Worm (Caenorhabditis elegans) whole organism, L1 larva: ENCODE measurements around the gene F19F10.11.

Experiments used
- F16B12.6 ChIP-seq: fragments of 150-350 bp; optimal IDR thresholded peaks from 2 replicates; lab custom pipeline; 2014; ENCODE audit warnings: missing biosample characterization, missing genetic modification characterization
- Y116A8C.19 ChIP-seq: sonication (generic microtip); optimal IDR thresholded peaks from 2 replicates; lab custom pipeline; 2016; ENCODE audit warnings: missing compliant biosample characterization, missing genetic modification characterization, borderline replicate concordance
- aha-1 ChIP-seq: fragments of 150-350 bp; optimal IDR thresholded peaks from 2 replicates; lab custom pipeline; 2014; ENCODE audit warnings: missing biosample characterization, missing genetic modification characterization
- aly-2 ChIP-seq: fragments of 150-350 bp; optimal IDR thresholded peaks from 2 replicates; lab custom pipeline; 2014; ENCODE audit warnings: missing biosample characterization, missing genetic modification characterization
- ama-1 ChIP-seq: fragments of 150-350 bp; optimal IDR thresholded peaks from 2 replicates; lab custom pipeline; 2014
- blmp-1 ChIP-seq: fragments of 150-350 bp; optimal IDR thresholded peaks from 2 replicates; lab custom pipeline; 2014; ENCODE audit warnings: missing biosample characterization, missing genetic modification characterization
- ceh-8 ChIP-seq: fragments of 200-800 bp; sonication (Bioruptor generic); optimal IDR thresholded peaks from 2 replicates; lab custom pipeline; 2018; ENCODE audit warnings: mild to moderate bottlenecking, missing genetic modification characterization, moderate library complexity, missing compliant biosample characterization
- ceh-82 ChIP-seq, 3 experiments: fragments of 150-350 bp in 1 of 3; sonication (generic microtip) in 2 of 3; optimal IDR thresholded peaks; 2 replicates each; lab custom pipeline; 2014 to 2017; ENCODE audit warnings: missing biosample characterization in 3 of 3, missing genetic modification characterization in 3 of 3
- ceh-88 ChIP-seq: fragments of 200-800 bp; sonication (Bioruptor generic); IDR thresholded peaks from 2 replicates; pipeline ENCODE4 v1.3.6; 2022; ENCODE audit warnings: missing genetic modification characterization, missing compliant biosample characterization
- dpl-1 ChIP-seq, 3 experiments: fragments of 150-350 bp in 2 of 3; sonication (generic microtip) in 1 of 3; optimal IDR thresholded peaks; 2 replicates each; lab custom pipeline; 2014 to 2017; ENCODE audit warnings: missing biosample characterization in 3 of 3, missing genetic modification characterization in 3 of 3, missing genetic modification reagents in 3 of 3
- dsc-1 ChIP-seq: sonication (generic microtip); optimal IDR thresholded peaks from 2 replicates; lab custom pipeline; 2016; ENCODE audit warnings: mild to moderate bottlenecking, missing genetic modification characterization, missing compliant biosample characterization
- efl-1 ChIP-seq, 4 experiments: fragments of 150-350 bp; optimal IDR thresholded peaks in 3 of 4; peaks in 1 of 4; 1 replicate in 1 of 4; 2 replicates in 3 of 4; lab custom pipeline; 2014; ENCODE audit warnings: missing biosample characterization in 2 of 4, missing genetic modification characterization in 2 of 4, missing genetic modification reagents in 2 of 4
- efl-3 ChIP-seq: fragments of 200-800 bp; sonication (Bioruptor generic); optimal IDR thresholded peaks from 2 replicates; lab custom pipeline; 2018; ENCODE audit warnings: mild to moderate bottlenecking, missing genetic modification characterization, missing compliant biosample characterization
- elt-2 ChIP-seq: sonication (generic microtip); optimal IDR thresholded peaks from 2 replicates; lab custom pipeline; 2016; ENCODE audit warnings: missing genetic modification characterization, mild to moderate bottlenecking, inconsistent platforms, missing compliant biosample characterization, missing genetic modification reagents
- elt-3 ChIP-seq, 6 experiments: fragments of 150-350 bp in 1 of 6; sonication (generic microtip); optimal IDR thresholded peaks; 2 replicates each; lab custom pipeline; 2017 to 2018; ENCODE audit warnings: missing biosample characterization in 6 of 6, missing genetic modification characterization in 6 of 6, inconsistent platforms in 1 of 6
- ets-5 ChIP-seq: fragments of 200-800 bp; sonication (Bioruptor generic); IDR thresholded peaks from 2 replicates; pipeline ENCODE4 v1.3.6; 2022; ENCODE audit warnings: missing genetic modification characterization, missing compliant biosample characterization
- fkh-10 ChIP-seq: sonication (generic microtip); optimal IDR thresholded peaks from 2 replicates; lab custom pipeline; 2017; ENCODE audit warnings: missing biosample characterization, missing genetic modification reagents, missing genetic modification characterization
- fkh-8 ChIP-seq: sonication (generic microtip); optimal IDR thresholded peaks from 2 replicates; lab custom pipeline; 2016; ENCODE audit warnings: mild to moderate bottlenecking, missing genetic modification characterization, missing compliant biosample characterization
- fos-1 ChIP-seq: fragments of 150-350 bp; optimal IDR thresholded peaks from 2 replicates; lab custom pipeline; 2014; ENCODE audit warnings: missing biosample characterization, missing genetic modification characterization
- hlh-17 ChIP-seq: fragments of 200-800 bp; sonication (Bioruptor generic); optimal IDR thresholded peaks from 2 replicates; lab custom pipeline; 2018; ENCODE audit warnings: missing genetic modification characterization, mild to moderate bottlenecking, missing compliant biosample characterization, moderate library complexity, borderline replicate concordance
- hpl-2 ChIP-seq: fragments of 150-350 bp; optimal IDR thresholded peaks from 2 replicates; lab custom pipeline; 2014; ENCODE audit warnings: missing biosample characterization, missing genetic modification reagents, missing genetic modification characterization
- irx-1 ChIP-seq: sonication (generic microtip); optimal IDR thresholded peaks from 2 replicates; lab custom pipeline; 2016; ENCODE audit warnings: missing genetic modification characterization, missing compliant biosample characterization
- isw-1 ChIP-seq: fragments of 200-800 bp; sonication (Bioruptor generic); IDR thresholded peaks from 2 replicates; pipeline ENCODE4 v1.3.6; 2022; ENCODE audit warnings: missing genetic modification characterization, missing compliant biosample characterization
- jun-1 ChIP-seq: fragments of 150-350 bp; optimal IDR thresholded peaks from 2 replicates; lab custom pipeline; 2014; ENCODE audit warnings: missing biosample characterization, missing genetic modification reagents, missing genetic modification characterization
- lin-13 ChIP-seq: fragments of 150-350 bp; optimal IDR thresholded peaks from 2 replicates; lab custom pipeline; 2014; ENCODE audit warnings: missing biosample characterization, missing genetic modification reagents, missing genetic modification characterization
- lin-14 ChIP-seq: fragments of 200-800 bp; sonication (Bioruptor generic); optimal IDR thresholded peaks from 2 replicates; lab custom pipeline; 2018; ENCODE audit warnings: mild to moderate bottlenecking, missing genetic modification characterization, moderate library complexity, missing compliant biosample characterization
- lin-35 ChIP-seq, 2 experiments: fragments of 150-350 bp; optimal IDR thresholded peaks; 2 replicates each; lab custom pipeline; 2014; ENCODE audit warnings: missing biosample characterization in 2 of 2, missing genetic modification characterization in 2 of 2, missing genetic modification reagents in 2 of 2
- lir-3 ChIP-seq: sonication (generic microtip); optimal IDR thresholded peaks from 2 replicates; lab custom pipeline; 2016; ENCODE audit warnings: mild to moderate bottlenecking, missing genetic modification characterization, moderate library complexity, missing compliant biosample characterization; ENCODE audit not compliant: poor library complexity
- lsy-2 ChIP-seq, 2 experiments: fragments of 150-350 bp; optimal IDR thresholded peaks; 2 replicates each; lab custom pipeline; 2014; ENCODE audit warnings: missing biosample characterization in 2 of 2, missing genetic modification characterization in 2 of 2
- mab-9 ChIP-seq: fragments of 200-800 bp; sonication (Bioruptor generic); IDR thresholded peaks from 2 replicates; pipeline ENCODE4 v1.3.6; 2022; ENCODE audit warnings: missing genetic modification reagents, missing genetic modification characterization, missing compliant biosample characterization
- mdl-1 ChIP-seq, 2 experiments: fragments of 150-350 bp; optimal IDR thresholded peaks; 2 replicates each; lab custom pipeline; 2014 to 2017; ENCODE audit warnings: missing biosample characterization in 2 of 2, missing genetic modification characterization in 2 of 2, inconsistent platforms in 1 of 2
- mep-1 ChIP-seq: fragments of 150-350 bp; optimal IDR thresholded peaks from 2 replicates; lab custom pipeline; 2014; ENCODE audit warnings: missing biosample characterization, missing genetic modification characterization
- nhr-11 ChIP-seq: fragments of 150-350 bp; optimal IDR thresholded peaks from 2 replicates; lab custom pipeline; 2014; ENCODE audit warnings: missing biosample characterization, missing genetic modification characterization
- nhr-12 ChIP-seq: sonication (generic microtip); optimal IDR thresholded peaks from 2 replicates; lab custom pipeline; 2017; ENCODE audit warnings: missing biosample characterization, missing genetic modification characterization
- nhr-237 ChIP-seq: fragments of 150-350 bp; optimal IDR thresholded peaks from 2 replicates; lab custom pipeline; 2014; ENCODE audit warnings: missing biosample characterization, missing genetic modification characterization
- nhr-71 ChIP-seq: sonication (generic microtip); optimal IDR thresholded peaks from 2 replicates; lab custom pipeline; 2016; ENCODE audit warnings: mild to moderate bottlenecking, missing genetic modification characterization, moderate library complexity, missing compliant biosample characterization
- nhr-76 ChIP-seq: sonication (generic microtip); optimal IDR thresholded peaks from 2 replicates; lab custom pipeline; 2017; ENCODE audit warnings: missing biosample characterization, missing genetic modification characterization
- nhr-77 ChIP-seq: fragments of 150-350 bp; optimal IDR thresholded peaks from 2 replicates; lab custom pipeline; 2014; ENCODE audit warnings: missing biosample characterization, missing genetic modification characterization
- nhr-84 ChIP-seq: sonication (generic microtip); optimal IDR thresholded peaks from 2 replicates; lab custom pipeline; 2017; ENCODE audit warnings: missing biosample characterization, missing genetic modification characterization
- nhr-85 ChIP-seq: sonication (generic microtip); peaks from one replicate; lab custom pipeline; 2016; ENCODE audit warnings: missing genetic modification characterization, inconsistent platforms, missing compliant biosample characterization
- pag-3 ChIP-seq: sonication (generic microtip); optimal IDR thresholded peaks from 2 replicates; lab custom pipeline; 2017; ENCODE audit warnings: missing genetic modification characterization, mild to moderate bottlenecking, missing compliant biosample characterization, antibody characterized with exemption, borderline replicate concordance; ENCODE audit not compliant: insufficient read depth
- skn-1 ChIP-seq: fragments of 150-350 bp; optimal IDR thresholded peaks from 2 replicates; lab custom pipeline; 2014; ENCODE audit warnings: missing biosample characterization, missing genetic modification characterization
- snpc-4 ChIP-seq: fragments of 150-350 bp; optimal IDR thresholded peaks from 2 replicates; lab custom pipeline; 2014; ENCODE audit warnings: missing biosample characterization, missing genetic modification characterization
- snu-23 ChIP-seq: sonication (generic microtip); optimal IDR thresholded peaks from 2 replicates; lab custom pipeline; 2016; ENCODE audit warnings: missing genetic modification characterization, missing compliant biosample characterization
- sox-4 ChIP-seq: sonication (generic microtip); optimal IDR thresholded peaks from 2 replicates; lab custom pipeline; 2016; ENCODE audit warnings: missing genetic modification characterization, missing compliant biosample characterization
- sptf-1 ChIP-seq: fragments of 150-350 bp; optimal IDR thresholded peaks from 2 replicates; lab custom pipeline; 2014; ENCODE audit warnings: missing biosample characterization, missing genetic modification characterization
- tbx-2 ChIP-seq: sonication (generic microtip); optimal IDR thresholded peaks from 2 replicates; lab custom pipeline; 2016; ENCODE audit warnings: missing genetic modification characterization, missing compliant biosample characterization
- unc-130 ChIP-seq: fragments of 150-350 bp; optimal IDR thresholded peaks from 2 replicates; lab custom pipeline; 2017; ENCODE audit warnings: missing biosample characterization, missing genetic modification characterization, inconsistent platforms
- unc-30 ChIP-seq: sonication (generic microtip); optimal IDR thresholded peaks from 2 replicates; lab custom pipeline; 2017; ENCODE audit warnings: missing biosample characterization, missing genetic modification characterization
- unc-62 ChIP-seq: fragments of 150-350 bp; optimal IDR thresholded peaks from 2 replicates; lab custom pipeline; 2014; ENCODE audit warnings: missing biosample characterization, missing genetic modification reagents, missing genetic modification characterization
- unc-86 ChIP-seq: sonication (generic microtip); optimal IDR thresholded peaks from 2 replicates; lab custom pipeline; 2016; ENCODE audit warnings: missing genetic modification characterization, missing compliant biosample characterization
- zag-1 ChIP-seq: fragments of 150-350 bp; optimal IDR thresholded peaks from 2 replicates; lab custom pipeline; 2014; ENCODE audit warnings: missing biosample characterization, missing genetic modification characterization
- ztf-11 ChIP-seq, 2 experiments: sonication (generic microtip); optimal IDR thresholded peaks; 2 replicates each; lab custom pipeline; 2016 to 2017; ENCODE audit warnings: missing genetic modification characterization in 2 of 2, missing biosample characterization in 1 of 2, missing compliant biosample characterization in 1 of 2
- ztf-4 ChIP-seq: fragments of 150-350 bp; optimal IDR thresholded peaks from 2 replicates; lab custom pipeline; 2014; ENCODE audit warnings: missing biosample characterization, missing genetic modification characterization

The F19F10.11 gene

ce11 chrV:7587637-7588036 lies at the start of gene F19F10.11, which contains the start of gene C50E3.5:
Gene F19F10.11, minus strand, starts transcription at chrV:7587704.
Gene C50E3.5, plus strand, starts transcription at chrV:7587996.
- TF ChIP-seq isw-1 (peak; percentile 26), elt-3 (tag; optimal IDR thresholded peaks at IDR 0.05; lab: Kevin White, UChicago) (peak in 1 of 6 experiments; percentile 57), unc-86 (peak; percentile 64), lin-13 (GFP tag; lab: Kevin White, UChicago) (peak; percentile 53), nhr-71 (tag; lab: Kevin White, UChicago) (peak; percentile 79), nhr-77 (tag; lab: Kevin White, UChicago) (no peak), lin-14 (GFP tag; lab: Kevin White, UChicago) (peak; percentile 79), nhr-11 (no peak), fos-1 (tag; lab: Kevin White, UChicago) (peak; percentile 46), nhr-237 (no peak), hlh-17 (GFP tag; lab: Kevin White, UChicago) (no peak), elt-2 (tag; lab: Kevin White, UChicago) (no peak), irx-1 (tag; lab: Kevin White, UChicago) (peak; percentile 42), fkh-10 (GFP tag; lab: Kevin White, UChicago) (no peak), ztf-4 (tag; lab: Kevin White, UChicago) (no peak), sptf-1 (tag; lab: Kevin White, UChicago) (no peak), mep-1 (tag; lab: Kevin White, UChicago) (peak; percentile 82), ets-5 (GFP tag; lab: Robert Waterston, UW) (no peak), nhr-84 (no peak), blmp-1 (tag; lab: Kevin White, UChicago) (peak; percentile 56), fkh-8 (no peak), ceh-88 (no peak), ceh-8 (no peak), nhr-12 (tag; lab: Kevin White, UChicago) (no peak), unc-30 (tag; lab: Kevin White, UChicago) (no peak), lin-35 (GFP tag; optimal IDR thresholded peaks at IDR 0.05; lab: Kevin White, UChicago) (peak; percentile 27 to 64), zag-1 (tag; lab: Kevin White, UChicago) (no peak), mdl-1 (tag; optimal IDR thresholded peaks at IDR 0.05; lab: Kevin White, UChicago) (peak in 1 of 2 experiments; percentile 32), snu-23 (GFP tag; lab: Kevin White, UChicago) (peak; percentile 78), unc-130 (tag; lab: Kevin White, UChicago) (no peak), nhr-76 (tag; lab: Kevin White, UChicago) (no peak), nhr-85 (tag; lab: Kevin White, UChicago) (peak; percentile 74), ztf-11 (tag; optimal IDR thresholded peaks at IDR 0.05; lab: Kevin White, UChicago) (no peak), lsy-2 (tag; optimal IDR thresholded peaks at IDR 0.05; lab: Kevin White, UChicago) (peak; percentile 71 to 74), snpc-4 (tag; lab: Kevin White, UChicago) (peak; percentile 68), dpl-1 (GFP tag; optimal IDR thresholded peaks at IDR 0.05; lab: Kevin White, UChicago) (peak; percentile 48 to 72 (median 66)), unc-62 (GFP tag; lab: Kevin White, UChicago) (no peak), efl-1 (optimal IDR thresholded peaks at IDR 0.05; lab: Kevin White, UChicago) (peak; percentile 69 to 71), efl-1 (GFP tag; optimal IDR thresholded peaks at IDR 0.05 in 1 of 2; lab: Kevin White, UChicago) (peak; percentile 69 to 95), mab-9 (no peak), Y116A8C.19 (tag; lab: Kevin White, UChicago) (no peak), hpl-2 (GFP tag; lab: Kevin White, UChicago) (no peak), aha-1 (no peak), ama-1 (lab: Kevin White, UChicago) (no peak), aly-2 (tag; lab: Kevin White, UChicago) (no peak), pag-3 (tag; lab: Kevin White, UChicago) (peak; percentile 22), F16B12.6 (no peak), efl-3 (no peak), ceh-82 (tag; optimal IDR thresholded peaks at IDR 0.05; lab: Kevin White, UChicago) (peak; percentile 21 to 60 (median 44)), sox-4 (tag; lab: Kevin White, UChicago) (no peak), dsc-1 (tag; lab: Kevin White, UChicago) (peak; percentile 62), tbx-2 (tag; lab: Kevin White, UChicago) (peak; percentile 70), skn-1 (tag; lab: Kevin White, UChicago) (peak; percentile 48), lir-3 (tag; lab: Kevin White, UChicago) (no peak), jun-1 (no peak)
